Fruit fly (Drosophila melanogaster) whole organism: ENCODE data around the gene Patsas.

ENCODE experiments used
- CG8478 ChIP-seq: fragments of >200 bp; optimal IDR thresholded peaks from 2 replicates; lab custom pipeline; 2018; ENCODE audit warnings: inconsistent platforms
- Dll ChIP-seq: fragments of >200 bp; optimal IDR thresholded peaks from 2 replicates; lab custom pipeline; 2017
- EcR ChIP-seq, 2 experiments: fragments of >200 bp; optimal IDR thresholded peaks; 2 replicates each; lab custom pipeline; 2017; ENCODE audit warnings: missing biosample characterization in 2 of 2, missing genetic modification characterization in 2 of 2, missing genetic modification reagents in 2 of 2
- pan ChIP-seq: fragments of >200 bp; optimal IDR thresholded peaks from 2 replicates; lab custom pipeline; 2017
- psq ChIP-seq: fragments of >200 bp; optimal IDR thresholded peaks from 2 replicates; lab custom pipeline; 2017
- usp ChIP-seq: fragments of >200 bp; optimal IDR thresholded peaks from 2 replicates; lab custom pipeline; 2017; ENCODE audit warnings: missing biosample characterization, missing genetic modification characterization, mixed read lengths

The Patsas gene

DNA sequence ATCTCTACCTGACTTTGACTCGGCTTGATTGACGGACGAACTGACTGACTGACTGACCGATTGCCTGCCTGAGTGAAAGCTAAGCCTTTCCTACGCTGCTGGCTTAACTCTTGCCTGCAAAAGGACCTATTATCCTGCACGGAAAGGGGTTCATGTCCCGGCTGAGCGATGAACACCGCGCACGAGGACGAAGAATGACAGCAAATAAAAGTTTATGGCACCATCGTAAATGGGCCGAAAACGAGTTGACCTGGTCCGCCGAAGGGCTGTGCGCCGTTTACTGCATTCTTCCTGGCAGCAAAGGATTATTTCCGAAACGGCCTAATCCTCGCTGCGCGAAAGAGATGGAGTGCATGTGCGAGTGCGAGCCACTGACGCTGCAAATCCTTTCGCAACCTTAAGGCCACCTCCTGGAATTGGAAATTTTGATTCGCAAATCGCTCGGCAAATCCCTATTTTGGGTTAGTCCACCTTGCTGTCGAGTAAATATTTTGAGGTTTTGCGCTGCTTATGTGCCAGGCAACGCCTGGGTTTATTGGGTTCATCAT lies 21.9 kb downstream of the Patsas start:
- TF ChIP-seq Dll (lab: Kevin White, UChicago): no peak
- no peak for TF ChIP-seq EcR (GFP tag; optimal IDR thresholded peaks at IDR 0.05; lab: Kevin White, UChicago)
- TF ChIP-seq CG8478 (lab: Kevin White, UChicago): no peak
- TF ChIP-seq psq (lab: Kevin White, UChicago): no peak
- no peak for TF ChIP-seq usp (GFP tag; lab: Kevin White, UChicago)
- TF ChIP-seq pan: no peak

dm6 chr2L:12079827-12080381 lies 23.2 kb downstream of the Patsas start:
- no peak for TF ChIP-seq EcR (GFP tag; optimal IDR thresholded peaks at IDR 0.05; lab: Kevin White, UChicago)
- no peak for TF ChIP-seq pan
- no peak for TF ChIP-seq usp (GFP tag; lab: Kevin White, UChicago)
- no peak for TF ChIP-seq psq (lab: Kevin White, UChicago)
- TF ChIP-seq CG8478 (lab: Kevin White, UChicago): no peak
- no peak for TF ChIP-seq Dll (lab: Kevin White, UChicago)

DNA sequence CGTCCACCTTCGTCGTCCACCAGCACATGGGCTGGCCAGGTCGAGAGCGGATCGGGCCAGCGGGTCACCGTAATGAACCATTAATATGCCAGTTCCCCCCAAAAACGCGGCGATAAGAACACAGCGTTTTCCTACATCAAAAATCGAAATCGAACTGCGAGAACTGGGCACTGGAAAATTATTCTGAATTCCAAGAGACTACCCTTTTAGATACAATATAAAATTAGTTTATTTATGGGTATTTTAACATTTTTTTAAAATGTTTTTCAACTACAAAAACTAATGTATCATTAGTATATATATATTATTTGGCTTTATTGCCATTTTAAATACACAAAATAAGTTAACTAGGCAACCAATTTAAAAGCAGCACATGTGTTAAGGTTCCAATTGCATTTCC lies 24.4 kb downstream of the Patsas start:
- TF ChIP-seq pan (no peak), Dll (lab: Kevin White, UChicago) (no peak), psq (lab: Kevin White, UChicago) (no peak), usp (GFP tag; lab: Kevin White, UChicago) (no peak)

- TF ChIP-seq psq (lab: Kevin White, UChicago): no peak
- no peak for TF ChIP-seq Dll (lab: Kevin White, UChicago)
- TF ChIP-seq usp (GFP tag; lab: Kevin White, UChicago): no peak
- no peak for TF ChIP-seq EcR (GFP tag; optimal IDR thresholded peaks at IDR 0.05; lab: Kevin White, UChicago)
- no peak for TF ChIP-seq CG8478 (lab: Kevin White, UChicago)
- no peak for TF ChIP-seq pan
Measured at dm6 chr2L:12078123-12078658, 24.9 kb downstream of the Patsas start.

DNA sequence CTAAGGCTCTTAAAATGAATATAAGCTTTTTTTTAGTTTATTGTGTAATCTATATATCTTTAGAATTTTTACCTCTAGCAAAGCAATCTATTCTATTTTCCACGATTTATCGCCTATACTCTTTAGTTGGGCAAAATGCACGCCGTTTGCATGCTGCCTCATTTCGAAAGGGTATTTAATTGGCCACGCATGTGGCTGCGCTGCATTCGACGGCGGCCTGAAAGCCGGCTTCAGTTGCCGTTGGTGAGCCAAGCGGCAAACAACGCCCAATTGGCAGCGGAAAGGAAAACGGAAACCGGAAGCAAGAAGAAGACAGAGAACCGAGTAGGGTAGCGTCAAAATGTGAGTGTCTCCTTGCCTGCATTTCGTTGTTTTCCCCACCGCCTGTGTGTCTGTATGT lies 27.2 kb downstream of the Patsas start, which contains the start of gene CG14947:
Gene CG14947, plus strand, starts transcription at position 251 of the 400 bp plus-strand sequence.
- TF ChIP-seq EcR (GFP tag; optimal IDR thresholded peaks at IDR 0.05; lab: Kevin White, UChicago): no peak
- no peak for TF ChIP-seq psq (lab: Kevin White, UChicago)
- TF ChIP-seq CG8478 (lab: Kevin White, UChicago): no peak
- no peak for TF ChIP-seq usp (GFP tag; lab: Kevin White, UChicago)
- no peak for TF ChIP-seq Dll (lab: Kevin White, UChicago)
- TF ChIP-seq pan: no peak

dm6 chr2L:12066617-12067251 lies 36.4 kb downstream of the Patsas start, which contains the start of gene firl:
Gene firl, minus strand, starts transcription at chr2L:12066775.
- TF ChIP-seq psq (lab: Kevin White, UChicago): no peak
- no peak for TF ChIP-seq usp (GFP tag; lab: Kevin White, UChicago)
- no peak for TF ChIP-seq EcR (GFP tag; optimal IDR thresholded peaks at IDR 0.05; lab: Kevin White, UChicago)
- TF ChIP-seq Dll (lab: Kevin White, UChicago): no peak
- no peak for TF ChIP-seq pan
- no peak for TF ChIP-seq CG8478 (lab: Kevin White, UChicago)

DNA sequence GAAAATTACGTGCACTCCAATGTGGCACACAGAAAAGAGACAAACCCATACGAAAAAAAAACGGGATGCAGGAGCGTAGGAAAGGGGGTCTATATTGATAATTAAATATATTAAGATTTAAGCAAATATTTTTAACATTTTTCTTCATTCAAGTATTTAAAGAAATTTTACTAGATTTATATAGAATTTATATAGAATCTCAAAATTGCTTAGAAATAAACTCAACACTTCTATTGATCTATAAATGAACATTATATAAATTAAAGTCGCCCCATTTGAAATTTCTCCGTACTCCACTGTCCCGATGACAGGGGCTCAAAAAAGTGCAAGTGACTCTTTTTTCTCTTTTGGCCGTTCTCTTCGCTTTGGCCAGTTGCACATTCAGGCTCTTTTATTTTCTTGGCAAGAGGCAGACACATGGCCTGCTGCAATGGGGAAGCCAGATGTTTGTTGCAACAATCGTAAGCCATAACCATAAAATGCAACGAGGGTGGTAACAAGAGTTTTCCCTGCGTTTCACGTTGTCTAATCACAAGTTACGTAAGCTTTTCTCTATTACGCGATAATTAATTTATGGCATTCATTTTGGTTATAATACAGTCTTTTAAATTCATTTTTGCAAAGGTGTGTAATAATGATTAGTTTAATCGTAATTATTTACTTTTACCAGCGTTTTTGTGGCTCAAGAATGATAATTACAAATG lies 37.2 kb downstream of the Patsas start:
- TF ChIP-seq pan (no peak), Dll (lab: Kevin White, UChicago) (no peak), CG8478 (lab: Kevin White, UChicago) (no peak), EcR (GFP tag; optimal IDR thresholded peaks at IDR 0.05; lab: Kevin White, UChicago) (no peak), psq (lab: Kevin White, UChicago) (no peak), usp (GFP tag; lab: Kevin White, UChicago) (no peak)

- TF ChIP-seq psq (lab: Kevin White, UChicago) (no peak), Dll (lab: Kevin White, UChicago) (no peak), pan (no peak), EcR (GFP tag; optimal IDR thresholded peaks at IDR 0.05; lab: Kevin White, UChicago) (no peak), CG8478 (lab: Kevin White, UChicago) (no peak), usp (GFP tag; lab: Kevin White, UChicago) (no peak)
Measured at dm6 chr2L:12063035-12063434, 40.0 kb downstream of the Patsas start, which contains the start of gene Rab3-GAP. Gene Rab3-GAP, minus strand, starts transcription at chr2L:12063184.

- TF ChIP-seq psq (lab: Kevin White, UChicago): no peak
- no peak for TF ChIP-seq usp (GFP tag; lab: Kevin White, UChicago)
- no peak for TF ChIP-seq CG8478 (lab: Kevin White, UChicago)
- no peak for TF ChIP-seq EcR (GFP tag; optimal IDR thresholded peaks at IDR 0.05; lab: Kevin White, UChicago)
- TF ChIP-seq pan: no peak
- no peak for TF ChIP-seq Dll (lab: Kevin White, UChicago)
Measured at dm6 chr2L:12055837-12056388, 47.2 kb downstream of the Patsas start, which contains the start of the genes JhI-21, RpL7-like and CG34164. Gene JhI-21, minus strand, starts transcription at chr2L:12056042. Gene RpL7-like, plus strand, starts transcription at chr2L:12056326. Gene CG34164, plus strand, starts transcription at chr2L:12056348.

DNA sequence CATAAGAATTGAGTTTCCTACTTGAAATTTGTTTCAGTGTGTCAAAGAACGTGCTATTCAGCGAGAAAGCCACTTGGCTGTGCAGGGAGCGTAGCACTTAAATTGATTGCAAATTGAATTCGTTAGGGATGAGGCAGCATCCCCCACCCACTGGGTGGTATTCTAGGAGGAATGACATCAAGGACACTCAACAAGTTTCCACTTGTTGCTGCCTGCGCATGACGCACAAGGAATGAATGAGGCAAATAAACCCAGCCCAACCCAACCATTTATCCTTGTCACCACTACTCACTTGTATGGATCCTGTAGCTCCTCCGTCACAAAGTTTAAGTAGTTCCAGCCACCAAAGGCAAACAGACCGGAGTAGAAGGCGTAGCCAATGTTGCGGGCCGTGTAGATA lies 49.7 kb downstream of the Patsas start:
- TF ChIP-seq psq (lab: Kevin White, UChicago): no peak
- no peak for TF ChIP-seq usp (GFP tag; lab: Kevin White, UChicago)
- no peak for TF ChIP-seq CG8478 (lab: Kevin White, UChicago)
- no peak for TF ChIP-seq Dll (lab: Kevin White, UChicago)
- no peak for TF ChIP-seq pan
- no peak for TF ChIP-seq EcR (GFP tag; optimal IDR thresholded peaks at IDR 0.05; lab: Kevin White, UChicago)
